Fruit fly (Drosophila melanogaster) whole organism, adult: ENCODE data around the gene CG14736.

Source experiments
- CG11617 ChIP-seq: fragments of 200-800 bp; sonication (Bioruptor generic); optimal IDR thresholded peaks from 2 replicates; lab custom pipeline; 2017; ENCODE audit warnings: mild to moderate bottlenecking, missing biosample characterization, missing genetic modification reagents, missing genetic modification characterization
- CG12768 ChIP-seq: fragments of 200-800 bp; sonication (Bioruptor generic); optimal IDR thresholded peaks from 2 replicates; lab custom pipeline; 2017; ENCODE audit warnings: missing biosample characterization, missing genetic modification characterization, mild to moderate bottlenecking, moderate library complexity, missing genetic modification reagents
- CG14711 ChIP-seq: fragments of 200-800 bp; sonication (Bioruptor generic); optimal IDR thresholded peaks from 2 replicates; lab custom pipeline; 2018; ENCODE audit warnings: missing biosample characterization, mild to moderate bottlenecking, missing genetic modification characterization, moderate library complexity
- CG1620 ChIP-seq: fragments of 200-800 bp; sonication (Bioruptor generic); optimal IDR thresholded peaks from 2 replicates; lab custom pipeline; 2016; ENCODE audit warnings: missing biosample characterization, missing genetic modification characterization
- CG33017 ChIP-seq: fragments of 200-800 bp; sonication (Bioruptor generic); optimal IDR thresholded peaks from 2 replicates; lab custom pipeline; 2018; ENCODE audit warnings: missing biosample characterization, mild to moderate bottlenecking, missing genetic modification characterization, moderate library complexity
- CG5204 ChIP-seq: fragments of 200-800 bp; sonication (Bioruptor generic); optimal IDR thresholded peaks from 2 replicates; lab custom pipeline; 2016; ENCODE audit warnings: missing biosample characterization, missing genetic modification characterization
- CG7045 ChIP-seq: fragments of 200-800 bp; sonication (Bioruptor generic); optimal IDR thresholded peaks from 2 replicates; lab custom pipeline; 2017; ENCODE audit warnings: missing biosample characterization, mild to moderate bottlenecking, missing genetic modification characterization
- CG7101 ChIP-seq: fragments of 200-800 bp; sonication (Bioruptor generic); optimal IDR thresholded peaks from 2 replicates; lab custom pipeline; 2018; ENCODE audit warnings: missing biosample characterization, mild to moderate bottlenecking, missing genetic modification characterization, moderate library complexity
- Clk ChIP-seq: fragments of 200-800 bp; sonication (Bioruptor generic); optimal IDR thresholded peaks from 2 replicates; lab custom pipeline; 2017; ENCODE audit warnings: missing biosample characterization, missing genetic modification characterization
- Crg-1 ChIP-seq: fragments of 200-800 bp; sonication (Bioruptor generic); optimal IDR thresholded peaks from 2 replicates; lab custom pipeline; 2016; ENCODE audit warnings: missing biosample characterization, missing genetic modification characterization
- Hr96 ChIP-seq: fragments of 200-800 bp; sonication (Bioruptor generic); optimal IDR thresholded peaks from 2 replicates; lab custom pipeline; 2016; ENCODE audit warnings: missing biosample characterization, missing genetic modification characterization
- Mnt ChIP-seq: fragments of 200-800 bp; sonication (Bioruptor generic); optimal IDR thresholded peaks from 2 replicates; lab custom pipeline; 2016; ENCODE audit warnings: missing biosample characterization, mild to moderate bottlenecking, missing genetic modification characterization
- bab1 ChIP-seq: fragments of 200-800 bp; sonication (Bioruptor generic); optimal IDR thresholded peaks from 3 replicates; lab custom pipeline; 2019; ENCODE audit warnings: missing biosample characterization, mild to moderate bottlenecking, missing genetic modification characterization, moderate library complexity
- cic ChIP-seq: fragments of 200-800 bp; sonication (Bioruptor generic); optimal IDR thresholded peaks from 2 replicates; lab custom pipeline; 2017; ENCODE audit warnings: missing biosample characterization, mild to moderate bottlenecking, missing genetic modification characterization, moderate library complexity
- cnc ChIP-seq, 2 experiments: fragments of >200 bp; optimal IDR thresholded peaks; 2 replicates each; lab custom pipeline; 2017
- kay ChIP-seq: fragments of 200-800 bp; sonication (Bioruptor generic); peaks from one replicate; lab custom pipeline; 2016; ENCODE audit warnings: missing biosample characterization, missing genetic modification characterization, borderline replicate concordance
- ovo ChIP-seq: fragments of 200-800 bp; sonication (Bioruptor generic); optimal IDR thresholded peaks from 2 replicates; lab custom pipeline; 2016; ENCODE audit warnings: missing biosample characterization, missing genetic modification characterization
- pad ChIP-seq: fragments of 200-800 bp; sonication (Bioruptor generic); optimal IDR thresholded peaks from 3 replicates; lab custom pipeline; 2017; ENCODE audit warnings: missing biosample characterization, missing genetic modification characterization, mild to moderate bottlenecking, moderate library complexity, missing genetic modification reagents
- tj ChIP-seq: fragments of 200-800 bp; sonication (Bioruptor generic); optimal IDR thresholded peaks from 3 replicates; lab custom pipeline; 2017; ENCODE audit warnings: missing biosample characterization, mild to moderate bottlenecking, missing genetic modification characterization, moderate library complexity
- toe ChIP-seq: fragments of 200-800 bp; sonication (Bioruptor generic); optimal IDR thresholded peaks from 2 replicates; lab custom pipeline; 2016; ENCODE audit warnings: missing biosample characterization, missing genetic modification characterization

CG14736 gene

dm6 chr3R:12040228-12040627 is at the start of gene CG14736:
Gene CG14736 (plus strand): TSS chr3R:12040528.
- no peak for TF ChIP-seq CG7101 (tag; lab: Kevin White, UChicago)
- no peak for TF ChIP-seq CG11617
- no peak for TF ChIP-seq Mnt (GFP tag; lab: Kevin White, UChicago)
- no peak for TF ChIP-seq cnc (optimal IDR thresholded peaks at IDR 0.05; lab: Kevin White, UChicago)
- no peak for TF ChIP-seq CG1620 (GFP tag; lab: Kevin White, UChicago)
- TF ChIP-seq CG12768 (GFP tag; lab: Kevin White, UChicago): no peak
- no peak for TF ChIP-seq CG7045 (GFP tag; lab: Kevin White, UChicago)
- no peak for TF ChIP-seq bab1 (GFP tag; lab: Kevin White, UChicago)
- TF ChIP-seq Clk (GFP tag; lab: Kevin White, UChicago): no peak
- no peak for TF ChIP-seq CG33017
- TF ChIP-seq Hr96 (GFP tag; lab: Kevin White, UChicago): no peak

dm6 chr3R:11991538-11992164 is 48.7 kb upstream of the CG14736 start:
- TF ChIP-seq Mnt (GFP tag; lab: Kevin White, UChicago): no peak
- no peak for TF ChIP-seq CG11617
- TF ChIP-seq CG14711 (tag; lab: Kevin White, UChicago): no peak
- no peak for TF ChIP-seq Crg-1
- no peak for TF ChIP-seq CG33017
- TF ChIP-seq bab1 (GFP tag; lab: Kevin White, UChicago): no peak
- peak; percentile 64 for TF ChIP-seq tj (GFP tag; lab: Kevin White, UChicago)

dm6 chr3R:11992934-11993670 is 47.2 kb upstream of the CG14736 start, which contains the start of gene mfas:
Gene mfas (minus strand): TSS chr3R:11993315.
- TF ChIP-seq tj (GFP tag; lab: Kevin White, UChicago): peak; percentile 2
- peak; percentile 26 for TF ChIP-seq CG12768 (GFP tag; lab: Kevin White, UChicago)
- TF ChIP-seq CG7045 (GFP tag; lab: Kevin White, UChicago): no peak

dm6 chr3R:11998130-11998529 is 42.2 kb upstream of the CG14736 start:
- TF ChIP-seq pad (GFP tag; lab: Kevin White, UChicago): no peak
- TF ChIP-seq CG11617: no peak
- no peak for TF ChIP-seq cnc (optimal IDR thresholded peaks at IDR 0.05; lab: Kevin White, UChicago)
- no peak for TF ChIP-seq Mnt (GFP tag; lab: Kevin White, UChicago)
- no peak for TF ChIP-seq CG33017
- no peak for TF ChIP-seq CG5204
- no peak for TF ChIP-seq CG7101 (tag; lab: Kevin White, UChicago)
- TF ChIP-seq CG12768 (GFP tag; lab: Kevin White, UChicago): no peak
- TF ChIP-seq Crg-1: no peak
- TF ChIP-seq Hr96 (GFP tag; lab: Kevin White, UChicago): no peak
- TF ChIP-seq CG7045 (GFP tag; lab: Kevin White, UChicago): no peak
- no peak for TF ChIP-seq kay (GFP tag; lab: Kevin White, UChicago)
- TF ChIP-seq bab1 (GFP tag; lab: Kevin White, UChicago): no peak
- TF ChIP-seq ovo: no peak

- TF ChIP-seq tj (GFP tag; lab: Kevin White, UChicago) (peak; percentile 31), pad (GFP tag; lab: Kevin White, UChicago) (no peak)
Observed at dm6 chr3R:11999074-11999473, 41.3 kb upstream of the CG14736 start, which contains the start of gene Ect3. Gene Ect3 (plus strand): TSS chr3R:11999278.

dm6 chr3R:12005417-12005816 is 34.9 kb upstream of the CG14736 start, which contains the start of gene Tk:
Gene Tk (minus strand): TSS chr3R:12005473.
- TF ChIP-seq toe (GFP tag; lab: Kevin White, UChicago) (no peak), CG1620 (GFP tag; lab: Kevin White, UChicago) (no peak), CG12768 (GFP tag; lab: Kevin White, UChicago) (no peak), CG7045 (GFP tag; lab: Kevin White, UChicago) (no peak), Hr96 (GFP tag; lab: Kevin White, UChicago) (no peak), cic (no peak), bab1 (GFP tag; lab: Kevin White, UChicago) (no peak), pad (GFP tag; lab: Kevin White, UChicago) (no peak), CG14711 (tag; lab: Kevin White, UChicago) (no peak), Crg-1 (no peak), Mnt (GFP tag; lab: Kevin White, UChicago) (no peak), CG7101 (tag; lab: Kevin White, UChicago) (no peak), CG33017 (no peak), ovo (no peak), CG5204 (no peak), tj (GFP tag; lab: Kevin White, UChicago) (no peak), Clk (GFP tag; lab: Kevin White, UChicago) (no peak)

- TF ChIP-seq CG5204: no peak
- no peak for TF ChIP-seq CG1620 (GFP tag; lab: Kevin White, UChicago)
- TF ChIP-seq cic: no peak
- TF ChIP-seq bab1 (GFP tag; lab: Kevin White, UChicago): no peak
- TF ChIP-seq Crg-1: no peak
Observed at dm6 chr3R:12006417-12006816, 33.9 kb upstream of the CG14736 start.
